Worm (Caenorhabditis elegans): ENCODE results near the gene pqn-15.

Gene pqn-15

ce11 chrX:4248417-4248816 is 58.3 kb downstream of the pqn-15 start:
- no peak for TF ChIP-seq aha-1 (tag; optimal IDR thresholded peaks at IDR 0.05)
- peak; percentile 55 for TF ChIP-seq nhr-85 (tag)
- peak; percentile 13 for TF ChIP-seq nhr-20 (tag; optimal IDR thresholded peaks at IDR 0.05)
- TF ChIP-seq egl-13 (tag; optimal IDR thresholded peaks at IDR 0.05), result no peak
- TF ChIP-seq elt-2 (tag; optimal IDR thresholded peaks at IDR 0.05), result peak; percentile 34
- no peak for TF ChIP-seq nhr-47 (tag; optimal IDR thresholded peaks at IDR 0.05)
- TF ChIP-seq lin-14 (GFP tag; optimal IDR thresholded peaks at IDR 0.05), result peak; percentile 30
- TF ChIP-seq unc-130 (tag; optimal IDR thresholded peaks at IDR 0.05), result no peak
- no peak for TF ChIP-seq lin-13 (GFP tag; optimal IDR thresholded peaks at IDR 0.05)
- TF ChIP-seq nhr-76 (tag; optimal IDR thresholded peaks at IDR 0.05), result no peak
- no peak for TF ChIP-seq efl-1 (optimal IDR thresholded peaks at IDR 0.05)
- no peak for TF ChIP-seq efl-1 (GFP tag; optimal IDR thresholded peaks at IDR 0.05 in 1 of 2)
- TF ChIP-seq swsn-7 (tag; optimal IDR thresholded peaks at IDR 0.05), result no peak
- peak; percentile 9 for TF ChIP-seq snu-23 (GFP tag; optimal IDR thresholded peaks at IDR 0.05)
- TF ChIP-seq fkh-8 (tag; optimal IDR thresholded peaks at IDR 0.05), result no peak
- TF ChIP-seq nhr-71 (tag; optimal IDR thresholded peaks at IDR 0.05), result peak; percentile 26
- no peak for TF ChIP-seq ceh-63 (GFP tag; optimal IDR thresholded peaks at IDR 0.05)

Data from whole organism, L1 larva.